Worm (Caenorhabditis elegans): ENCODE results near the gene spp-13.

Gene spp-13

ce11 chrX:8391505-8391904 is 26.8 kb downstream of the spp-13 start:
- peak in 1 of 2 experiments; percentile 67 for TF ChIP-seq unc-62 (GFP tag; optimal IDR thresholded peaks at IDR 0.05 in 1 of 2)
- TF ChIP-seq unc-62 (tag; optimal IDR thresholded peaks at IDR 0.05), result no peak
- no peak for TF ChIP-seq zfp-2 (tag; optimal IDR thresholded peaks at IDR 0.05)

- TF ChIP-seq aha-1 (tag) (peak; percentile 83), jun-1 (tag; optimal IDR thresholded peaks at IDR 0.05) (no peak), daf-16 (GFP tag; optimal IDR thresholded peaks at IDR 0.05) (peak in 1 of 2 experiments; percentile 89), daf-16 (tag; optimal IDR thresholded peaks at IDR 0.05) (no peak), snpc-1.2 (GFP tag; IDR thresholded peaks at IDR 0.05) (no peak), D1046.2 (GFP tag; IDR thresholded peaks at IDR 0.05) (no peak)
Observed at ce11 chrX:8390508-8390907, 27.8 kb downstream of the spp-13 start.

- TF ChIP-seq unc-62 (GFP tag; optimal IDR thresholded peaks at IDR 0.05 in 1 of 2) (no peak), unc-62 (tag; optimal IDR thresholded peaks at IDR 0.05) (no peak), ceh-62 (tag; optimal IDR thresholded peaks at IDR 0.05) (no peak), mep-1 (tag; optimal IDR thresholded peaks at IDR 0.05) (peak; percentile 61), F44E2.7 (GFP tag; IDR thresholded peaks at IDR 0.05) (no peak), nhr-41 (GFP tag; IDR thresholded peaks at IDR 0.05) (no peak), mxl-3 (GFP tag; optimal IDR thresholded peaks at IDR 0.05) (no peak), ceh-32 (tag; optimal IDR thresholded peaks at IDR 0.05; ENCODE audit: poor library complexity) (peak; percentile 3), dmd-9 (GFP tag; IDR thresholded peaks at IDR 0.05) (no peak), daf-19 (GFP tag; conservative IDR thresholded peaks at IDR 0.05) (0 out of 2 replicates have a peak, but pooled peaks have one; percentile 9), T20F7.1 (GFP tag; optimal IDR thresholded peaks at IDR 0.05) (no peak), set-16 (GFP tag; IDR thresholded peaks at IDR 0.05) (no peak), nhr-111 (GFP tag; optimal IDR thresholded peaks at IDR 0.05) (no peak), daf-16 (GFP tag; optimal IDR thresholded peaks at IDR 0.05) (peak; percentile 14), daf-16 (tag; optimal IDR thresholded peaks at IDR 0.05) (peak; percentile 52), fos-1 (tag; optimal IDR thresholded peaks at IDR 0.05) (no peak), sdz-12 (GFP tag; optimal IDR thresholded peaks at IDR 0.05) (no peak), nhr-25 (tag; optimal IDR thresholded peaks at IDR 0.05; ENCODE audit: borderline replicate concordance, insufficient read depth) (peak; percentile 60), lin-39 (tag; optimal IDR thresholded peaks at IDR 0.05) (no peak), Y75B8A.6 (GFP tag; IDR thresholded peaks at IDR 0.05) (no peak), F49E8.2 (tag; optimal IDR thresholded peaks at IDR 0.05; ENCODE audit: borderline replicate concordance) (no peak), pqm-1 (tag; optimal IDR thresholded peaks at IDR 0.05) (no peak), attf-4 (tag; optimal IDR thresholded peaks at IDR 0.05) (no peak), mdl-1 (tag; optimal IDR thresholded peaks at IDR 0.05) (peak; percentile 2 to 37), madf-9 (GFP tag; conservative IDR thresholded peaks at IDR 0.05) (peak; percentile 38; the same call in 1 of the 2 replicates), ceh-44 (GFP tag; IDR thresholded peaks at IDR 0.05) (peak; percentile 54; the same call in 1 of the 2 replicates), unc-130 (GFP tag; optimal IDR thresholded peaks at IDR 0.05) (no peak), hlh-30 (tag; optimal IDR thresholded peaks at IDR 0.05; ENCODE audit: insufficient read depth) (peak; percentile 67), ceh-20 (GFP tag; IDR thresholded peaks at IDR 0.05) (no peak), R02D3.7 (tag; optimal IDR thresholded peaks at IDR 0.05) (no peak), cey-2 (tag; optimal IDR thresholded peaks at IDR 0.05; ENCODE audit: borderline replicate concordance, insufficient read depth) (no peak), dve-1 (tag; optimal IDR thresholded peaks at IDR 0.05; ENCODE audit: insufficient read depth) (peak; percentile 2), daf-12 (tag; optimal IDR thresholded peaks at IDR 0.05) (no peak), spr-1 (tag; optimal IDR thresholded peaks at IDR 0.05) (peak; percentile 12), nhr-42 (GFP tag; IDR thresholded peaks at IDR 0.05) (0 out of 2 replicates have a peak, but pooled peaks have one; percentile 13), nhr-77 (tag; optimal IDR thresholded peaks at IDR 0.05) (peak; percentile 39), gei-8 (GFP tag; optimal IDR thresholded peaks at IDR 0.05) (no peak), lsy-2 (tag; optimal IDR thresholded peaks at IDR 0.05) (peak in 1 of 2 experiments; percentile 34), fkh-10 (GFP tag; optimal IDR thresholded peaks at IDR 0.05) (no peak), Y5F2A.4 (GFP tag; optimal IDR thresholded peaks at IDR 0.05) (no peak)
Observed at ce11 chrX:8386068-8386851, 32.1 kb downstream of the spp-13 start.

All from whole organism, L4 larva.